Worm (Caenorhabditis elegans): ENCODE data around the gene rol-6.

ce11 chrII:8698828-8699227, 34.0 kb upstream of the rol-6 start, which contains the start of gene chdh-1:
- TF ChIP-seq nhr-12 (tag; optimal IDR thresholded peaks at IDR 0.05) = no peak
- no peak for TF ChIP-seq unc-62 (GFP tag; optimal IDR thresholded peaks at IDR 0.05)
- no peak for TF ChIP-seq ztf-1 (GFP tag; conservative IDR thresholded peaks at IDR 0.05)
- TF ChIP-seq nhr-6 (tag; optimal IDR thresholded peaks at IDR 0.05) = no peak
- no peak for TF ChIP-seq lin-13 (GFP tag; optimal IDR thresholded peaks at IDR 0.05)
- no peak for TF ChIP-seq snpc-4 (tag; optimal IDR thresholded peaks at IDR 0.05)

Measured in whole organism, L2 larva.